Worm (Caenorhabditis elegans) whole organism, L2 larva: ENCODE measurements around the gene C06C3.4.

Source experiments
- C34F6.9 ChIP-seq: fragments of 150-350 bp; optimal IDR thresholded peaks from 2 replicates; lab custom pipeline; 2014; ENCODE audit warnings: missing biosample characterization, missing genetic modification characterization
- F13H6.1 ChIP-seq: sonication (generic microtip); optimal IDR thresholded peaks from 2 replicates; lab custom pipeline; 2016; ENCODE audit warnings: missing genetic modification characterization, missing compliant biosample characterization
- Y55F3AM.14 ChIP-seq: fragments of 200-800 bp; sonication (Bioruptor generic); optimal IDR thresholded peaks from 2 replicates; lab custom pipeline; 2018; ENCODE audit warnings: mild to moderate bottlenecking, missing genetic modification characterization, missing compliant biosample characterization
- alr-1 ChIP-seq: fragments of 150-350 bp; optimal IDR thresholded peaks from 2 replicates; lab custom pipeline; 2014; ENCODE audit warnings: missing biosample characterization, missing genetic modification characterization
- aly-2 ChIP-seq: fragments of 150-350 bp; optimal IDR thresholded peaks from 2 replicates; lab custom pipeline; 2014; ENCODE audit warnings: missing biosample characterization, missing genetic modification characterization
- blmp-1 ChIP-seq: sonication (generic microtip); optimal IDR thresholded peaks from 2 replicates; lab custom pipeline; 2017; ENCODE audit warnings: missing genetic modification characterization, mild to moderate bottlenecking, missing compliant biosample characterization, antibody characterized with exemption, moderate library complexity; ENCODE audit not compliant: insufficient read depth
- ceh-16 ChIP-seq: fragments of 150-350 bp; optimal IDR thresholded peaks from 2 replicates; lab custom pipeline; 2014; ENCODE audit warnings: missing biosample characterization, missing genetic modification characterization
- ceh-82 ChIP-seq: fragments of 150-350 bp; optimal IDR thresholded peaks from 2 replicates; lab custom pipeline; 2014; ENCODE audit warnings: missing biosample characterization, missing genetic modification characterization
- crh-2 ChIP-seq: sonication (generic microtip); optimal IDR thresholded peaks from 2 replicates; lab custom pipeline; 2017; ENCODE audit warnings: missing biosample characterization, missing genetic modification characterization
- dmd-4 ChIP-seq: sonication (generic microtip); optimal IDR thresholded peaks from 2 replicates; lab custom pipeline; 2017; ENCODE audit warnings: missing biosample characterization, missing genetic modification characterization
- egl-27 ChIP-seq: sonication (generic microtip); optimal IDR thresholded peaks from 3 replicates; lab custom pipeline; 2017; ENCODE audit warnings: missing biosample characterization, missing genetic modification reagents, missing genetic modification characterization
- elt-1 ChIP-seq: fragments of 150-350 bp; optimal IDR thresholded peaks from 2 replicates; lab custom pipeline; 2014; ENCODE audit warnings: missing biosample characterization, missing genetic modification characterization
- fos-1 ChIP-seq: fragments of 150-350 bp; optimal IDR thresholded peaks from 2 replicates; lab custom pipeline; 2014; ENCODE audit warnings: missing biosample characterization, missing genetic modification characterization
- gmeb-1 ChIP-seq: fragments of 150-350 bp; optimal IDR thresholded peaks from 2 replicates; lab custom pipeline; 2014; ENCODE audit warnings: missing biosample characterization, missing genetic modification characterization
- lin-11 ChIP-seq: fragments of 150-350 bp; sonication (generic microtip); optimal IDR thresholded peaks from 2 replicates; lab custom pipeline; 2014; ENCODE audit warnings: missing biosample characterization, missing genetic modification characterization, inconsistent platforms, mixed read lengths
- lin-13 ChIP-seq: fragments of 150-350 bp; optimal IDR thresholded peaks from 2 replicates; lab custom pipeline; 2014; ENCODE audit warnings: missing biosample characterization, missing genetic modification reagents, missing genetic modification characterization
- lin-39 ChIP-seq: fragments of 150-350 bp; optimal IDR thresholded peaks from 2 replicates; lab custom pipeline; 2014; ENCODE audit warnings: missing biosample characterization, missing genetic modification reagents, missing genetic modification characterization
- lsy-2 ChIP-seq, 2 experiments: fragments of 150-350 bp in 1 of 2; sonication (generic microtip) in 1 of 2; optimal IDR thresholded peaks; 2 replicates each; lab custom pipeline; 2014 to 2017; ENCODE audit warnings: missing biosample characterization in 2 of 2, missing genetic modification characterization in 2 of 2
- mab-5 ChIP-seq: fragments of 150-350 bp; optimal IDR thresholded peaks from 2 replicates; lab custom pipeline; 2014; ENCODE audit warnings: missing biosample characterization, missing genetic modification characterization
- mbf-1 ChIP-seq: sonication (generic microtip); optimal IDR thresholded peaks from 2 replicates; lab custom pipeline; 2017; ENCODE audit warnings: missing biosample characterization, missing genetic modification characterization
- mdl-1 ChIP-seq, 2 experiments: fragments of 150-350 bp in 1 of 2; sonication (generic microtip) in 1 of 2; optimal IDR thresholded peaks; 2 replicates each; lab custom pipeline; 2017; ENCODE audit warnings: missing biosample characterization in 2 of 2, missing genetic modification characterization in 2 of 2
- nhr-12 ChIP-seq: fragments of 150-350 bp; optimal IDR thresholded peaks from 2 replicates; lab custom pipeline; 2014; ENCODE audit warnings: missing biosample characterization, missing genetic modification characterization
- nhr-129 ChIP-seq: fragments of 150-350 bp; optimal IDR thresholded peaks from 2 replicates; lab custom pipeline; 2014; ENCODE audit warnings: missing biosample characterization, missing genetic modification characterization
- nhr-21 ChIP-seq: fragments of 150-350 bp; optimal IDR thresholded peaks from 2 replicates; lab custom pipeline; 2014; ENCODE audit warnings: missing biosample characterization, missing genetic modification characterization
- nhr-23 ChIP-seq: fragments of 150-350 bp; optimal IDR thresholded peaks from 2 replicates; lab custom pipeline; 2014; ENCODE audit warnings: missing biosample characterization, missing genetic modification reagents, missing genetic modification characterization
- nhr-25 ChIP-seq: fragments of 150-350 bp; sonication (generic microtip); optimal IDR thresholded peaks from 3 replicates; lab custom pipeline; 2014; ENCODE audit warnings: missing biosample characterization, missing genetic modification characterization
- nhr-6 ChIP-seq: fragments of 150-350 bp; optimal IDR thresholded peaks from 2 replicates; lab custom pipeline; 2014; ENCODE audit warnings: missing biosample characterization, missing genetic modification characterization
- sem-4 ChIP-seq: fragments of 150-350 bp; optimal IDR thresholded peaks from 2 replicates; lab custom pipeline; 2014; ENCODE audit warnings: missing biosample characterization, missing genetic modification reagents, missing genetic modification characterization
- skn-1 ChIP-seq: sonication (generic microtip); optimal IDR thresholded peaks from 2 replicates; lab custom pipeline; 2017; ENCODE audit warnings: missing biosample characterization, missing genetic modification characterization
- sma-3 ChIP-seq: sonication (generic microtip); optimal IDR thresholded peaks from 2 replicates; lab custom pipeline; 2016; ENCODE audit warnings: missing genetic modification reagents, missing genetic modification characterization, missing compliant biosample characterization
- sma-9 ChIP-seq, 2 experiments: fragments of 150-350 bp in 1 of 2; sonication (generic microtip) in 1 of 2; optimal IDR thresholded peaks; 2 replicates each; lab custom pipeline; 2014 to 2016; ENCODE audit warnings: missing genetic modification characterization in 2 of 2, mild to moderate bottlenecking in 1 of 2, missing biosample characterization in 1 of 2, missing compliant biosample characterization in 1 of 2, missing genetic modification reagents in 1 of 2, moderate library complexity in 1 of 2
- snpc-4 ChIP-seq: fragments of 150-350 bp; optimal IDR thresholded peaks from 2 replicates; lab custom pipeline; 2014; ENCODE audit warnings: missing biosample characterization, missing genetic modification characterization
- unc-55 ChIP-seq: fragments of 150-350 bp; sonication (generic microtip); optimal IDR thresholded peaks from 3 replicates; lab custom pipeline; 2014; ENCODE audit warnings: missing biosample characterization, missing genetic modification reagents, missing genetic modification characterization
- unc-62 ChIP-seq: fragments of 150-350 bp; optimal IDR thresholded peaks from 2 replicates; lab custom pipeline; 2014; ENCODE audit warnings: missing biosample characterization, missing genetic modification reagents, missing genetic modification characterization
- zag-1 ChIP-seq: fragments of 150-350 bp; optimal IDR thresholded peaks from 2 replicates; lab custom pipeline; 2014; ENCODE audit warnings: missing biosample characterization, missing genetic modification characterization
- ztf-4 ChIP-seq: fragments of 150-350 bp; optimal IDR thresholded peaks from 2 replicates; lab custom pipeline; 2014; ENCODE audit warnings: missing biosample characterization, missing genetic modification characterization

Gene C06C3.4

DNA sequence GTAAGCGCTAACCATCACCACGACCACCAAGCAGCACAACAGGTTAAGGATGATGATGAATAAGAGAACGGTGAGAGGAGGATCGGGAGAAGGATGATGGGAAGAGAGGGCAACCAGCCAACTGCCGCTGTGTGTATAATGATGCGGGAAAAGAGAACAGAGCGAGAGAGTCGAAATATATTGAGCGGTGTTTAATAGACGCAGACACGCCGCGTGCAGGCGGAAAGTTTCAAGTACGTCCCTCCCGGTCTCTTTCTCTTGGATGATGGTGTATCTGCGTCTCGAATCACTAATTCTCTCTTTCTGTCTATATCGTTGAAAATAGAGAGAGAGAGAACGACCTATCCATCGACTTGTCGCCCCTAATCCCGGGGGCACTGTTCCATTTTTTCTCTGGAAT is 16.4 kb upstream of the C06C3.4 start:
- TF ChIP-seq mab-5 (tag; lab: Kevin White, UChicago), result no peak
- TF ChIP-seq nhr-25 (tag; lab: Kevin White, UChicago), result peak; percentile 38
- peak; percentile 51 for TF ChIP-seq unc-55
- TF ChIP-seq crh-2 (tag; lab: Kevin White, UChicago), result peak; percentile 28
- TF ChIP-seq ceh-82 (tag; lab: Kevin White, UChicago), result no peak
- TF ChIP-seq nhr-129 (tag; lab: Kevin White, UChicago), result peak; percentile 75
- TF ChIP-seq gmeb-1 (tag; lab: Kevin White, UChicago), result no peak
- TF ChIP-seq zag-1 (tag; lab: Kevin White, UChicago), result peak; percentile 17
- peak; percentile 84 for TF ChIP-seq sma-9 (GFP tag; optimal IDR thresholded peaks at IDR 0.05; lab: Kevin White, UChicago)
- no peak for TF ChIP-seq sma-9 (tag; optimal IDR thresholded peaks at IDR 0.05; lab: Kevin White, UChicago)
- TF ChIP-seq snpc-4 (tag; lab: Kevin White, UChicago), result no peak
- peak; percentile 38 for TF ChIP-seq sma-3 (GFP tag; lab: Kevin White, UChicago)
- peak; percentile 52 for TF ChIP-seq C34F6.9
- TF ChIP-seq mdl-1 (tag; optimal IDR thresholded peaks at IDR 0.05; lab: Kevin White, UChicago), result peak; percentile 44 to 58
- peak; percentile 75 for TF ChIP-seq egl-27 (tag; lab: Kevin White, UChicago)
- no peak for TF ChIP-seq nhr-6
- TF ChIP-seq fos-1 (tag; lab: Kevin White, UChicago), result peak; percentile 45
- no peak for TF ChIP-seq Y55F3AM.14
- peak; percentile 57 for TF ChIP-seq sem-4 (tag; lab: Kevin White, UChicago)
- peak in 1 of 2 experiments; percentile 60 for TF ChIP-seq lsy-2 (tag; optimal IDR thresholded peaks at IDR 0.05; lab: Kevin White, UChicago)
- peak; percentile 37 for TF ChIP-seq nhr-21 (tag; lab: Kevin White, UChicago)
- TF ChIP-seq F13H6.1 (tag; lab: Kevin White, UChicago), result peak; percentile 72
- no peak for TF ChIP-seq lin-11
- peak; percentile 58 for TF ChIP-seq blmp-1 (tag; lab: Kevin White, UChicago)
- TF ChIP-seq, all 48 proteins: peak for 16

DNA sequence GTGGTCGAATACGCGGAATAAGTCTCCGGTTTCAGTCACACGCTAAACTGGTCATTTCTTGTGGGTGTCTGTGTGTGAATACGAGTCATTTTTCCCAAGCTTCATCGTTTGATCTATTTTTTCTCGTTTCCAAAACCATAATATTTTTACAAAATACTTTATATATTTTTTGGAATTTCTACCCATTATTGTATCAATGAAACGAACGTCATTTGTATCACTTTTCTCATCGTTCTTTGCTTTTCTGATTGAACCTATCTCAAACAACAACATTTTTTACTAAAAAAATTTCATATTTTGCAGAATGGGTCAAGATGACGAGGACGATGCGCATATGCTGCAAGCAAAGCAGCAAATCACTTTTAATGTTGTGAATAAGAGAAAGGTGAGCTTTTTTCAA is 14.9 kb upstream of the C06C3.4 start, which contains the start of gene mel-11:
Gene mel-11 (plus strand): TSS at position 301 of the 400 bp plus-strand sequence.
- TF ChIP-seq mdl-1 (tag; optimal IDR thresholded peaks at IDR 0.05; lab: Kevin White, UChicago) (no peak), ztf-4 (no peak), ceh-82 (tag; lab: Kevin White, UChicago) (no peak), lin-13 (GFP tag; lab: Kevin White, UChicago) (no peak), snpc-4 (tag; lab: Kevin White, UChicago) (no peak), zag-1 (tag; lab: Kevin White, UChicago) (no peak), crh-2 (tag; lab: Kevin White, UChicago) (no peak), lin-39 (tag; lab: Kevin White, UChicago) (no peak), lsy-2 (tag; optimal IDR thresholded peaks at IDR 0.05; lab: Kevin White, UChicago) (no peak), elt-1 (tag; lab: Kevin White, UChicago) (no peak), unc-55 (no peak), dmd-4 (tag; lab: Kevin White, UChicago) (no peak), nhr-21 (tag; lab: Kevin White, UChicago) (no peak), egl-27 (tag; lab: Kevin White, UChicago) (no peak), unc-62 (GFP tag; lab: Kevin White, UChicago) (no peak), ceh-16 (tag; lab: Kevin White, UChicago) (no peak), mbf-1 (tag; lab: Kevin White, UChicago) (no peak), alr-1 (tag; lab: Kevin White, UChicago) (no peak), aly-2 (tag; lab: Kevin White, UChicago) (no peak), nhr-23 (tag; lab: Kevin White, UChicago) (no peak)

- TF ChIP-seq skn-1 (tag; lab: Kevin White, UChicago) (no peak), unc-55 (no peak), sma-9 (GFP tag; optimal IDR thresholded peaks at IDR 0.05; lab: Kevin White, UChicago) (no peak), sma-9 (tag; optimal IDR thresholded peaks at IDR 0.05; lab: Kevin White, UChicago) (no peak), lin-39 (tag; lab: Kevin White, UChicago) (no peak), ceh-82 (tag; lab: Kevin White, UChicago) (no peak), Y55F3AM.14 (no peak), zag-1 (tag; lab: Kevin White, UChicago) (no peak), nhr-12 (no peak), ztf-4 (no peak), ceh-16 (tag; lab: Kevin White, UChicago) (no peak), nhr-129 (tag; lab: Kevin White, UChicago) (no peak), mab-5 (tag; lab: Kevin White, UChicago) (no peak), sem-4 (tag; lab: Kevin White, UChicago) (no peak), lin-11 (no peak), mdl-1 (tag; optimal IDR thresholded peaks at IDR 0.05; lab: Kevin White, UChicago) (no peak)
Measured at ce11 chrII:9362249-9362648, 10.8 kb upstream of the C06C3.4 start.
